Worm (Caenorhabditis elegans) whole organism, early embryonic: ENCODE results near the gene F30H5.3.

Experiments
- ama-1 ChIP-seq: fragments of 150-350 bp; optimal IDR thresholded peaks from 2 replicates; lab custom pipeline; 2014
- flt-1 ChIP-seq: fragments of 200-800 bp; sonication (Bioruptor generic); IDR thresholded peaks from 2 replicates; pipeline ENCODE4 v1.3.6; 2022; ENCODE audit warnings: missing genetic modification characterization, missing compliant biosample characterization
- scrt-1 ChIP-seq: fragments of 200-800 bp; sonication (Bioruptor generic); IDR thresholded peaks from 2 replicates; pipeline ENCODE4 v1.3.6; 2022; ENCODE audit warnings: missing genetic modification characterization, missing compliant biosample characterization
- sea-1 ChIP-seq: fragments of 200-800 bp; sonication (Bioruptor generic); conservative IDR thresholded peaks from 2 replicates; pipeline ENCODE4 v1.3.6; 2022; ENCODE audit warnings: missing genetic modification characterization, missing compliant biosample characterization
- tra-4 ChIP-seq: sonication (generic microtip); optimal IDR thresholded peaks from 2 replicates; lab custom pipeline; 2017; ENCODE audit warnings: missing genetic modification characterization, missing compliant biosample characterization

DNA sequence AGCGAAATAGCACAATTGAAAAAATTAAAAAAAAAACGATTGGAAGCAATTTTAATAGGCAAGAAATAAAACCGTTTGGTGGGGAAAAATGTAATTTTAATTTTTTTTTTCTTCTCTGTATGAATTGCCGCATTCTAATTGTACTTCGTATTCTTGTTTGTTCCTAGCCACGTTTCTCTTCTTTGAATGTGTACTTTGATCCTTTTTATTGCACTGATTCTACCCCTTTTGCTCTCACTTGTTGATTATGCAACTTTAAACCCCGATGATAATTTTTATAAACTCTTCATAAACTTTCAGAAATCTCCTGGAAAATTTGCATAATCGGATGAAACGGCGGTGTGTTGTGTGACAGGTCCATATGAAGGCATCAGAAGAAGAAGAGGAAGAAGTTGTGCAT lies 29.7 kb upstream of the F30H5.3 start, which contains the start of gene T22F7.1:
- TF ChIP-seq tra-4, result no peak
- no peak for TF ChIP-seq scrt-1
- TF ChIP-seq flt-1, result no peak
- no peak for TF ChIP-seq sea-1 (GFP tag; lab: Robert Waterston, UW)
- no peak for TF ChIP-seq ama-1 (lab: Kevin White, UChicago)
